Worm (Caenorhabditis elegans) whole organism, L2 larva: ENCODE results near the gene mdh-1.

Experiments used
- C34F6.9 ChIP-seq: fragments of 150-350 bp; optimal IDR thresholded peaks from 2 replicates; lab custom pipeline; 2014; ENCODE audit warnings: missing biosample characterization, missing genetic modification characterization
- R02D3.7 ChIP-seq: fragments of 150-350 bp; optimal IDR thresholded peaks from 2 replicates; lab custom pipeline; 2014; ENCODE audit warnings: missing biosample characterization, missing genetic modification characterization
- Y55F3AM.14 ChIP-seq: fragments of 200-800 bp; sonication (Bioruptor generic); optimal IDR thresholded peaks from 2 replicates; lab custom pipeline; 2018; ENCODE audit warnings: mild to moderate bottlenecking, missing genetic modification characterization, missing compliant biosample characterization
- alr-1 ChIP-seq: fragments of 150-350 bp; optimal IDR thresholded peaks from 2 replicates; lab custom pipeline; 2014; ENCODE audit warnings: missing biosample characterization, missing genetic modification characterization
- ama-1 ChIP-seq: fragments of 150-350 bp; optimal IDR thresholded peaks from 2 replicates; lab custom pipeline; 2018; ENCODE audit warnings: inconsistent platforms
- blmp-1 ChIP-seq: sonication (generic microtip); optimal IDR thresholded peaks from 2 replicates; lab custom pipeline; 2017; ENCODE audit warnings: missing genetic modification characterization, mild to moderate bottlenecking, missing compliant biosample characterization, antibody characterized with exemption, moderate library complexity; ENCODE audit not compliant: insufficient read depth
- ceh-16 ChIP-seq: fragments of 150-350 bp; optimal IDR thresholded peaks from 2 replicates; lab custom pipeline; 2014; ENCODE audit warnings: missing biosample characterization, missing genetic modification characterization
- ceh-82 ChIP-seq: fragments of 150-350 bp; optimal IDR thresholded peaks from 2 replicates; lab custom pipeline; 2014; ENCODE audit warnings: missing biosample characterization, missing genetic modification characterization
- crh-2 ChIP-seq: sonication (generic microtip); optimal IDR thresholded peaks from 2 replicates; lab custom pipeline; 2017; ENCODE audit warnings: missing biosample characterization, missing genetic modification characterization
- dmd-4 ChIP-seq: sonication (generic microtip); optimal IDR thresholded peaks from 2 replicates; lab custom pipeline; 2017; ENCODE audit warnings: missing biosample characterization, missing genetic modification characterization
- elt-1 ChIP-seq: fragments of 150-350 bp; optimal IDR thresholded peaks from 2 replicates; lab custom pipeline; 2014; ENCODE audit warnings: missing biosample characterization, missing genetic modification characterization
- elt-3 ChIP-seq: sonication (generic microtip); optimal IDR thresholded peaks from 2 replicates; lab custom pipeline; 2017; ENCODE audit warnings: missing biosample characterization, missing genetic modification characterization
- fos-1 ChIP-seq: fragments of 150-350 bp; optimal IDR thresholded peaks from 2 replicates; lab custom pipeline; 2014; ENCODE audit warnings: missing biosample characterization, missing genetic modification characterization
- gmeb-1 ChIP-seq: fragments of 150-350 bp; optimal IDR thresholded peaks from 2 replicates; lab custom pipeline; 2014; ENCODE audit warnings: missing biosample characterization, missing genetic modification characterization
- lin-11 ChIP-seq: fragments of 150-350 bp; sonication (generic microtip); optimal IDR thresholded peaks from 2 replicates; lab custom pipeline; 2014; ENCODE audit warnings: missing biosample characterization, missing genetic modification characterization, inconsistent platforms, mixed read lengths
- lin-39 ChIP-seq: fragments of 150-350 bp; optimal IDR thresholded peaks from 2 replicates; lab custom pipeline; 2014; ENCODE audit warnings: missing biosample characterization, missing genetic modification reagents, missing genetic modification characterization
- lsy-2 ChIP-seq, 2 experiments: fragments of 150-350 bp in 1 of 2; sonication (generic microtip) in 1 of 2; optimal IDR thresholded peaks; 2 replicates each; lab custom pipeline; 2014 to 2017; ENCODE audit warnings: missing biosample characterization in 2 of 2, missing genetic modification characterization in 2 of 2
- mab-5 ChIP-seq: fragments of 150-350 bp; optimal IDR thresholded peaks from 2 replicates; lab custom pipeline; 2014; ENCODE audit warnings: missing biosample characterization, missing genetic modification characterization
- mbf-1 ChIP-seq: sonication (generic microtip); optimal IDR thresholded peaks from 2 replicates; lab custom pipeline; 2017; ENCODE audit warnings: missing biosample characterization, missing genetic modification characterization
- mdl-1 ChIP-seq, 2 experiments: fragments of 150-350 bp in 1 of 2; sonication (generic microtip) in 1 of 2; optimal IDR thresholded peaks; 2 replicates each; lab custom pipeline; 2017; ENCODE audit warnings: missing biosample characterization in 2 of 2, missing genetic modification characterization in 2 of 2
- nhr-10 ChIP-seq: sonication (generic microtip); optimal IDR thresholded peaks from 2 replicates; lab custom pipeline; 2017; ENCODE audit warnings: missing biosample characterization, missing genetic modification characterization
- nhr-11 ChIP-seq: fragments of 150-350 bp; optimal IDR thresholded peaks from 2 replicates; lab custom pipeline; 2014; ENCODE audit warnings: missing biosample characterization, missing genetic modification characterization
- nhr-12 ChIP-seq: fragments of 150-350 bp; optimal IDR thresholded peaks from 2 replicates; lab custom pipeline; 2014; ENCODE audit warnings: missing biosample characterization, missing genetic modification characterization
- nhr-129 ChIP-seq: fragments of 150-350 bp; optimal IDR thresholded peaks from 2 replicates; lab custom pipeline; 2014; ENCODE audit warnings: missing biosample characterization, missing genetic modification characterization
- nhr-21 ChIP-seq: fragments of 150-350 bp; optimal IDR thresholded peaks from 2 replicates; lab custom pipeline; 2014; ENCODE audit warnings: missing biosample characterization, missing genetic modification characterization
- nhr-23 ChIP-seq: fragments of 150-350 bp; optimal IDR thresholded peaks from 2 replicates; lab custom pipeline; 2014; ENCODE audit warnings: missing biosample characterization, missing genetic modification reagents, missing genetic modification characterization
- nhr-25 ChIP-seq: fragments of 150-350 bp; sonication (generic microtip); optimal IDR thresholded peaks from 3 replicates; lab custom pipeline; 2014; ENCODE audit warnings: missing biosample characterization, missing genetic modification characterization
- peb-1 ChIP-seq: fragments of 150-350 bp; optimal IDR thresholded peaks from 2 replicates; lab custom pipeline; 2014; ENCODE audit warnings: missing biosample characterization, missing genetic modification characterization
- sem-4 ChIP-seq: fragments of 150-350 bp; optimal IDR thresholded peaks from 2 replicates; lab custom pipeline; 2014; ENCODE audit warnings: missing biosample characterization, missing genetic modification reagents, missing genetic modification characterization
- skn-1 ChIP-seq: sonication (generic microtip); optimal IDR thresholded peaks from 2 replicates; lab custom pipeline; 2017; ENCODE audit warnings: missing biosample characterization, missing genetic modification characterization
- sma-3 ChIP-seq: sonication (generic microtip); optimal IDR thresholded peaks from 2 replicates; lab custom pipeline; 2016; ENCODE audit warnings: missing genetic modification reagents, missing genetic modification characterization, missing compliant biosample characterization
- sma-9 ChIP-seq, 2 experiments: fragments of 150-350 bp in 1 of 2; sonication (generic microtip) in 1 of 2; optimal IDR thresholded peaks; 2 replicates each; lab custom pipeline; 2014 to 2016; ENCODE audit warnings: missing genetic modification characterization in 2 of 2, mild to moderate bottlenecking in 1 of 2, missing biosample characterization in 1 of 2, missing compliant biosample characterization in 1 of 2, missing genetic modification reagents in 1 of 2, moderate library complexity in 1 of 2
- snpc-4 ChIP-seq: fragments of 150-350 bp; optimal IDR thresholded peaks from 2 replicates; lab custom pipeline; 2014; ENCODE audit warnings: missing biosample characterization, missing genetic modification characterization
- unc-39 ChIP-seq: fragments of 150-350 bp; optimal IDR thresholded peaks from 2 replicates; lab custom pipeline; 2014; ENCODE audit warnings: missing biosample characterization, missing genetic modification characterization
- unc-55 ChIP-seq: fragments of 150-350 bp; sonication (generic microtip); optimal IDR thresholded peaks from 3 replicates; lab custom pipeline; 2014; ENCODE audit warnings: missing biosample characterization, missing genetic modification reagents, missing genetic modification characterization
- unc-62 ChIP-seq: fragments of 150-350 bp; optimal IDR thresholded peaks from 2 replicates; lab custom pipeline; 2014; ENCODE audit warnings: missing biosample characterization, missing genetic modification reagents, missing genetic modification characterization
- zag-1 ChIP-seq: fragments of 150-350 bp; optimal IDR thresholded peaks from 2 replicates; lab custom pipeline; 2014; ENCODE audit warnings: missing biosample characterization, missing genetic modification characterization
- ztf-11 ChIP-seq: sonication (generic microtip); optimal IDR thresholded peaks from 2 replicates; lab custom pipeline; 2017; ENCODE audit warnings: missing biosample characterization, missing genetic modification characterization

The mdh-1 gene

DNA sequence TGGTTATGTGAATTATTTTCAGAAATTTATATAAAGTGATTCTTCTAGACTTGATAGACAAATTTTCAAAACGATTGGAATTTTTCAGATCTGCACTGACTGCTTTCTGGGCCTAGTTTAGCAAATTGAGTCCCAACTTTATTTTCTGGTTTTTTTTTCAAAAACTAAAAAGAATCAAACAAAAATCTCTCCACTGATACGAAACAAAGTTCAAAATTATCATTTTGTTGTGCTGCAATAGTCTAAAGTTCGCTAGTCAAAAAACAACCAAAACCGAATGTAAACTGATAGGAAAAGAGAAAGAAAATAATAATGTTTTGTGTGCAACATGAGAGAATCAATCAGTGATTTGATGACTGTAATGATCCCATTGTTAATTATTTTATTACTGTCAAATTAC lies 33.5 kb upstream of the mdh-1 start, which contains the start of gene lipl-4:
TSS of gene lipl-4 (plus strand) at position 301 of the 400 bp plus-strand sequence.
- TF ChIP-seq elt-1 (tag; lab: Kevin White, UChicago) (no peak), lsy-2 (tag; optimal IDR thresholded peaks at IDR 0.05; lab: Kevin White, UChicago) (no peak), gmeb-1 (tag; lab: Kevin White, UChicago) (no peak), blmp-1 (tag; lab: Kevin White, UChicago) (no peak), elt-3 (tag; lab: Kevin White, UChicago) (no peak), mdl-1 (tag; optimal IDR thresholded peaks at IDR 0.05; lab: Kevin White, UChicago) (no peak), alr-1 (tag; lab: Kevin White, UChicago) (no peak), nhr-12 (no peak), mab-5 (tag; lab: Kevin White, UChicago) (no peak)

DNA sequence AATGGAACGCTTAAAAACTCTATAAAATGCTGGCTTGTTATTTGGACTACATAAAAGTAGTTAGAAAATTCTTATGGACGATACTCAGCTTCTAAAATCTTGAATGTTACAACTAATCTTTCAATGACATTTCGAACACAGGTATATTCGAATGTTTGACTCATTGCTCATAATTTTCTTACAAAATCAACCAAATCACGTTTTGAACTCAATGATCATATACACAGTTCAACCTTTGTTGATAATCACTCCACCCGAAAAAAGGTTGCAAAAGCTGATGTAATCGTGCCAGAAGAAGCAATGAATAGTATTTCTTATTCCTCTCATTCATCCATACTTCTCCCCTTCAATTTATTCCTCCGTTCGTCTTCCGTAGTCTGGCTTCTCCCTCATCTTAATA lies 32.8 kb upstream of the mdh-1 start, which contains the start of gene K04A8.20:
TSS of gene K04A8.20 (plus strand) at position 301 of the 400 bp plus-strand sequence.
- TF ChIP-seq mdl-1 (tag; optimal IDR thresholded peaks at IDR 0.05; lab: Kevin White, UChicago), result no peak
- TF ChIP-seq crh-2 (tag; lab: Kevin White, UChicago), result no peak
- TF ChIP-seq sma-3 (GFP tag; lab: Kevin White, UChicago), result no peak

DNA sequence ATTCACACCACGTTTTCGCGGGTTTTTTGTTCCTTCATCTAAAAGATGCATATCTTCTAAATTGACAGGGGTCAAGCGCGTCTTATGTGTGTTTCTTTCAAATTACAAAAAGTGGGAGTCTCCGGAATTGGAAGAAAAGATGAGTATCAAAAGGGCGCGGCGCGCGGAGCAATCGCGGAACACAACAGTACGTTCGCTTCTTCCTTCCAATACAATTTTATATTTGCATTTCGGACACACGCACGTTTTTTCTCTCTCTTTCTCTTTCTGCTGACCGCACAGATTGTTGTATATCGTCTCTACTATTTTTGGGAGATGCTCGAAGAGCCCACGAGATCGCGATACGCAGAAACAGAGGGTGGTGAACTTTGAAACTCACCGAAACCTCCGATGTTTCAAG lies 32.0 kb upstream of the mdh-1 start:
- TF ChIP-seq crh-2 (tag; lab: Kevin White, UChicago) (no peak), alr-1 (tag; lab: Kevin White, UChicago) (no peak), mdl-1 (tag; optimal IDR thresholded peaks at IDR 0.05; lab: Kevin White, UChicago) (no peak), fos-1 (tag; lab: Kevin White, UChicago) (no peak)

DNA sequence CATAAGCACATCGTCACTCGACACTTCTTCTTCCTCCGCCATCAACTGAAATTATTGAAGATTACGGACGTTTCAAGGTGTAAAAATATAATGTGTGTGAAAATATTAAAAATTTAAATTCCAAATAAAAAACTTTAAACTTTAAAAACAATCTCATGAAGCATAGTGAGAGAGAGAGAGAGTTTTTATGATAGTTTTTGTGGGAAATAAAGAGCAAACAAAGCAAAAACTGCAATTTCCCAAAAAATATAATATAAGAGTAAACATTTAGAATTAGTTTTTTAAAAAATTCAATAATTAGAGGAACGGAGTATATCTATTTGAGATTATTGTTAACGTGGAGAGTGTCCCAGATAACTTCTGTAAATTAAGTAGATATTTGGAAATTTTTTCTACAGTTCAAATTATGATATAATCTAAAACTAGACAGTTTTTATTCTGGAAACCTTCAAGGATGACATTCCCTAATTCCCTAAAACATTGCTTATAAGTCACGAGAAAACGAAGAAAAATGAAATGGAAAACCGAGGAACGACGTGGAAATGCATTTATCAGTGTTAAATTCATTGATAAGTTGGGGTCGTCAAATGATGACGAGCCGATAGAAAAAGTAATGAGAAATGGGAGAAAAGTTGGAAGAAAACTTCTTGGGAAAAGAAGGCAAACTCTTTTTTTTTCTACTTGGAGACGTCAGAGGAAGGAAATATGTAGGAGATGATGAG lies 30.3 kb upstream of the mdh-1 start, which contains the start of gene dre-1:
TSS of gene dre-1 (minus strand) at position 51 of the 722 bp plus-strand sequence.
- TF ChIP-seq snpc-4 (tag; lab: Kevin White, UChicago), result no peak
- no peak for TF ChIP-seq dmd-4 (tag; lab: Kevin White, UChicago)
- no peak for TF ChIP-seq ceh-82 (tag; lab: Kevin White, UChicago)
- no peak for TF ChIP-seq unc-39 (tag; lab: Kevin White, UChicago)
- TF ChIP-seq nhr-129, result no peak
- TF ChIP-seq mdl-1 (tag; optimal IDR thresholded peaks at IDR 0.05; lab: Kevin White, UChicago), result no peak
- no peak for TF ChIP-seq blmp-1 (tag; lab: Kevin White, UChicago)
- no peak for TF ChIP-seq nhr-21
- TF ChIP-seq sma-3 (GFP tag; lab: Kevin White, UChicago), result no peak
- no peak for TF ChIP-seq elt-1 (tag; lab: Kevin White, UChicago)
- TF ChIP-seq ceh-16 (tag; lab: Kevin White, UChicago), result no peak
- no peak for TF ChIP-seq C34F6.9 (tag; lab: Kevin White, UChicago)
- TF ChIP-seq Y55F3AM.14 (GFP tag; lab: Kevin White, UChicago), result no peak
- peak; percentile 8 for TF ChIP-seq unc-55
- TF ChIP-seq lsy-2 (tag; optimal IDR thresholded peaks at IDR 0.05; lab: Kevin White, UChicago), result no peak
- peak; percentile 6 for TF ChIP-seq crh-2 (tag; lab: Kevin White, UChicago)
- TF ChIP-seq R02D3.7 (tag; lab: Kevin White, UChicago), result no peak
- TF ChIP-seq skn-1 (tag; lab: Kevin White, UChicago), result no peak
- no peak for TF ChIP-seq lin-39 (tag; lab: Kevin White, UChicago)
- no peak for TF ChIP-seq sem-4
- peak; percentile 82 for TF ChIP-seq fos-1 (tag; lab: Kevin White, UChicago)
- TF ChIP-seq peb-1, result no peak

ce11 chrV:6544999-6545398 lies 28.7 kb upstream of the mdh-1 start:
- TF ChIP-seq nhr-129 (no peak), nhr-11 (tag; lab: Kevin White, UChicago) (no peak), nhr-21 (no peak), unc-62 (GFP tag; lab: Kevin White, UChicago) (no peak), ama-1 (lab: Kevin White, UChicago) (no peak), mbf-1 (tag; lab: Kevin White, UChicago) (no peak), nhr-25 (tag; lab: Kevin White, UChicago) (no peak), fos-1 (tag; lab: Kevin White, UChicago) (peak; percentile 8), nhr-23 (tag; lab: Kevin White, UChicago) (no peak), nhr-12 (no peak), skn-1 (tag; lab: Kevin White, UChicago) (no peak), C34F6.9 (tag; lab: Kevin White, UChicago) (no peak), mab-5 (tag; lab: Kevin White, UChicago) (no peak), unc-39 (tag; lab: Kevin White, UChicago) (no peak), sma-9 (GFP tag; optimal IDR thresholded peaks at IDR 0.05; lab: Kevin White, UChicago) (peak; percentile 30), sma-9 (tag; optimal IDR thresholded peaks at IDR 0.05; lab: Kevin White, UChicago) (no peak), zag-1 (no peak), sma-3 (GFP tag; lab: Kevin White, UChicago) (peak; percentile 4), blmp-1 (tag; lab: Kevin White, UChicago) (no peak), lin-11 (tag; lab: Kevin White, UChicago) (no peak), ztf-11 (tag; lab: Kevin White, UChicago) (no peak), nhr-10 (tag; lab: Kevin White, UChicago) (no peak)
